Worm (Caenorhabditis elegans): ENCODE data around the gene K02D10.1.

DNA sequence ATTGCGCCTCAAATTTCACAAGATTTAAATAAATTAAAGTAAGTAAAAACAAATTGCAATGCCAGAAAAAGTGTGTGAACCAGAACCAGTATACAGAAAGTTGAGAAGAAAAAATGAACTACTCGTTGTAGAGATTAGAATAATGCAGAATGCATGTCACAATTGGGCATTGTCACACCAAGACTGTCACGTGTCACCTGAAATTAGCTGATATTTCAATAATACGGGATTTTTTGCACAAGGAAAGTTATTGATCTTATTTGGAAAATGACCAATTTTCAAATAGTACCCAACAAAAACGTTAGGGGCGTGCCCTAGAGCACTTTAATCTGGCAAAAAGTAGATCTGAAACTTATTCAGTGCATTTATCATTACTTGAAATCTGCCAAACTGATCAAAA is 27.4 kb upstream of the K02D10.1 start:
- no peak for TF ChIP-seq nhr-11 (tag; optimal IDR thresholded peaks at IDR 0.05)
- TF ChIP-seq ceh-31 (tag; optimal IDR thresholded peaks at IDR 0.05): no peak
- TF ChIP-seq K09A11.1 (tag; optimal IDR thresholded peaks at IDR 0.05; ENCODE audit: insufficient read depth): no peak
- no peak for TF ChIP-seq pqm-1 (tag; optimal IDR thresholded peaks at IDR 0.05)
- no peak for TF ChIP-seq ama-1 (optimal IDR thresholded peaks at IDR 0.05)
- no peak for TF ChIP-seq tbx-2 (tag; optimal IDR thresholded peaks at IDR 0.05)
- TF ChIP-seq eyg-1 (tag; optimal IDR thresholded peaks at IDR 0.05): no peak
- no peak for TF ChIP-seq pha-4 (tag; optimal IDR thresholded peaks at IDR 0.05)
- no peak for TF ChIP-seq elt-2 (tag; optimal IDR thresholded peaks at IDR 0.05)
- TF ChIP-seq lin-11 (tag; optimal IDR thresholded peaks at IDR 0.05): no peak
- TF ChIP-seq F13H6.1 (tag; optimal IDR thresholded peaks at IDR 0.05): no peak
